Worm (Caenorhabditis elegans) whole organism, L3 larva: Measurements from ENCODE around the gene wrt-5.
A peak's percentile ranks its signal among the peaks of the same experiment; 100 is the strongest.

Experiments used
- R02D3.7 ChIP-seq: fragments of 150-350 bp; optimal IDR thresholded peaks from 2 replicates; lab custom pipeline; 2014; ENCODE audit warnings: missing biosample characterization, missing genetic modification characterization
- ZK546.5 ChIP-seq: sonication (generic microtip); optimal IDR thresholded peaks from 2 replicates; lab custom pipeline; 2017; ENCODE audit warnings: missing biosample characterization, missing genetic modification characterization
- aly-2 ChIP-seq: fragments of 150-350 bp; optimal IDR thresholded peaks from 2 replicates; lab custom pipeline; 2014; ENCODE audit warnings: missing biosample characterization, missing genetic modification characterization
- ama-1 ChIP-seq: fragments of 150-350 bp; optimal IDR thresholded peaks from 2 replicates; lab custom pipeline; 2018
- ceh-16 ChIP-seq: sonication (generic microtip); optimal IDR thresholded peaks from 2 replicates; lab custom pipeline; 2017; ENCODE audit warnings: missing biosample characterization, missing genetic modification characterization
- ceh-28 ChIP-seq: fragments of 150-350 bp; optimal IDR thresholded peaks from 2 replicates; lab custom pipeline; 2014; ENCODE audit warnings: missing biosample characterization, missing genetic modification reagents, missing genetic modification characterization
- ceh-82 ChIP-seq: fragments of 150-350 bp; optimal IDR thresholded peaks from 2 replicates; lab custom pipeline; 2014; ENCODE audit warnings: missing biosample characterization, missing genetic modification characterization
- ceh-9 ChIP-seq: sonication (generic microtip); optimal IDR thresholded peaks from 2 replicates; lab custom pipeline; 2018; ENCODE audit warnings: missing biosample characterization, missing genetic modification characterization
- daf-12 ChIP-seq: fragments of 150-350 bp; optimal IDR thresholded peaks from 2 replicates; lab custom pipeline; 2014; ENCODE audit warnings: missing biosample characterization, missing genetic modification reagents, missing genetic modification characterization
- egl-27 ChIP-seq: sonication (generic microtip); optimal IDR thresholded peaks from 4 replicates; lab custom pipeline; 2017; ENCODE audit warnings: missing biosample characterization, missing genetic modification reagents, missing genetic modification characterization
- egl-5 ChIP-seq: fragments of 150-350 bp; optimal IDR thresholded peaks from 2 replicates; lab custom pipeline; 2017; ENCODE audit warnings: missing biosample characterization, missing genetic modification reagents, missing genetic modification characterization, inconsistent platforms
- elt-1 ChIP-seq: fragments of 150-350 bp; optimal IDR thresholded peaks from 2 replicates; lab custom pipeline; 2014; ENCODE audit warnings: missing biosample characterization, missing genetic modification characterization
- elt-2 ChIP-seq: sonication (generic microtip); optimal IDR thresholded peaks from 2 replicates; lab custom pipeline; 2016; ENCODE audit warnings: missing genetic modification reagents, mild to moderate bottlenecking, missing genetic modification characterization, missing compliant biosample characterization
- elt-3 ChIP-seq, 3 experiments: fragments of 150-350 bp in 1 of 3; sonication (generic microtip) in 2 of 3; optimal IDR thresholded peaks; 2 replicates in 2 of 3; 4 replicates in 1 of 3; lab custom pipeline; 2014 to 2017; ENCODE audit warnings: missing biosample characterization in 3 of 3, missing genetic modification characterization in 3 of 3
- eor-1 ChIP-seq, 2 experiments: fragments of 150-350 bp; optimal IDR thresholded peaks; 2 replicates each; lab custom pipeline; 2014 to 2018; ENCODE audit warnings: missing biosample characterization in 2 of 2, missing genetic modification characterization in 2 of 2
- fkh-10 ChIP-seq: sonication (generic microtip); optimal IDR thresholded peaks from 2 replicates; lab custom pipeline; 2017; ENCODE audit warnings: missing biosample characterization, missing genetic modification reagents, missing genetic modification characterization
- fkh-2 ChIP-seq: fragments of 150-350 bp; optimal IDR thresholded peaks from 2 replicates; lab custom pipeline; 2014; ENCODE audit warnings: missing biosample characterization, missing genetic modification reagents, missing genetic modification characterization
- fos-1 ChIP-seq: fragments of 150-350 bp; optimal IDR thresholded peaks from 2 replicates; lab custom pipeline; 2014; ENCODE audit warnings: missing biosample characterization, missing genetic modification characterization
- hmg-11 ChIP-seq: sonication (generic microtip); optimal IDR thresholded peaks from 2 replicates; lab custom pipeline; 2016; ENCODE audit warnings: missing genetic modification characterization, missing compliant biosample characterization
- jun-1 ChIP-seq: fragments of 150-350 bp; optimal IDR thresholded peaks from 2 replicates; lab custom pipeline; 2014; ENCODE audit warnings: missing biosample characterization, missing genetic modification reagents, missing genetic modification characterization
- lin-15B ChIP-seq: fragments of 150-350 bp; optimal IDR thresholded peaks from 2 replicates; lab custom pipeline; 2014; ENCODE audit warnings: missing biosample characterization, missing genetic modification characterization
- lin-39 ChIP-seq: fragments of 150-350 bp; optimal IDR thresholded peaks from 2 replicates; lab custom pipeline; 2018; ENCODE audit warnings: missing biosample characterization, missing genetic modification reagents, missing genetic modification characterization
- lsy-12 ChIP-seq: sonication (generic microtip); optimal IDR thresholded peaks from 2 replicates; lab custom pipeline; 2016; ENCODE audit warnings: mild to moderate bottlenecking, missing genetic modification characterization, missing compliant biosample characterization
- mdl-1 ChIP-seq: fragments of 150-350 bp; optimal IDR thresholded peaks from 2 replicates; lab custom pipeline; 2014; ENCODE audit warnings: missing biosample characterization, missing genetic modification characterization
- mml-1 ChIP-seq: fragments of 150-350 bp; sonication (generic microtip); optimal IDR thresholded peaks from 3 replicates; lab custom pipeline; 2014; ENCODE audit warnings: missing biosample characterization, missing genetic modification characterization
- nfya-1 ChIP-seq: sonication (generic microtip); optimal IDR thresholded peaks from 2 replicates; lab custom pipeline; 2017; ENCODE audit warnings: missing genetic modification characterization, mild to moderate bottlenecking, missing compliant biosample characterization, antibody characterized with exemption, moderate library complexity; ENCODE audit not compliant: insufficient read depth
- nhr-11 ChIP-seq: fragments of 150-350 bp; optimal IDR thresholded peaks from 2 replicates; lab custom pipeline; 2014; ENCODE audit warnings: missing biosample characterization, missing genetic modification characterization
- nhr-12 ChIP-seq: fragments of 150-350 bp; optimal IDR thresholded peaks from 2 replicates; lab custom pipeline; 2014; ENCODE audit warnings: missing biosample characterization, missing genetic modification characterization
- nhr-23 ChIP-seq: fragments of 150-350 bp; optimal IDR thresholded peaks from 2 replicates; lab custom pipeline; 2014; ENCODE audit warnings: missing biosample characterization, missing genetic modification reagents, missing genetic modification characterization
- nhr-237 ChIP-seq: fragments of 150-350 bp; optimal IDR thresholded peaks from 2 replicates; lab custom pipeline; 2014; ENCODE audit warnings: missing biosample characterization, missing genetic modification characterization
- nhr-25 ChIP-seq: sonication (generic microtip); optimal IDR thresholded peaks from 2 replicates; lab custom pipeline; 2017; ENCODE audit warnings: missing biosample characterization, missing genetic modification characterization
- nhr-28 ChIP-seq: fragments of 150-350 bp; optimal IDR thresholded peaks from 2 replicates; lab custom pipeline; 2014; ENCODE audit warnings: missing biosample characterization, missing genetic modification characterization
- nhr-43 ChIP-seq: sonication (generic microtip); optimal IDR thresholded peaks from 2 replicates; lab custom pipeline; 2016; ENCODE audit warnings: mild to moderate bottlenecking, missing genetic modification characterization, missing compliant biosample characterization; ENCODE audit not compliant: poor library complexity, severe bottlenecking
- nhr-67 ChIP-seq: fragments of 150-350 bp; optimal IDR thresholded peaks from 2 replicates; lab custom pipeline; 2014; ENCODE audit warnings: missing biosample characterization, missing genetic modification characterization
- nhr-76 ChIP-seq: fragments of 150-350 bp; sonication (generic microtip); optimal IDR thresholded peaks from 5 replicates; lab custom pipeline; 2014; ENCODE audit warnings: missing biosample characterization, missing genetic modification characterization
- nhr-77 ChIP-seq: fragments of 150-350 bp; optimal IDR thresholded peaks from 2 replicates; lab custom pipeline; 2014; ENCODE audit warnings: missing biosample characterization, missing genetic modification characterization
- pha-4 ChIP-seq: fragments of 150-350 bp; optimal IDR thresholded peaks from 2 replicates; lab custom pipeline; 2014; ENCODE audit warnings: missing biosample characterization, missing genetic modification reagents, missing genetic modification characterization
- pqm-1 ChIP-seq: fragments of 150-350 bp; optimal IDR thresholded peaks from 2 replicates; lab custom pipeline; 2017; ENCODE audit warnings: missing biosample characterization, missing genetic modification characterization, inconsistent platforms
- sea-2 ChIP-seq: fragments of 150-350 bp; sonication (generic microtip); optimal IDR thresholded peaks from 4 replicates; lab custom pipeline; 2014; ENCODE audit warnings: missing biosample characterization, missing genetic modification reagents, missing genetic modification characterization
- skn-1 ChIP-seq: fragments of 150-350 bp; optimal IDR thresholded peaks from 2 replicates; lab custom pipeline; 2014; ENCODE audit warnings: missing biosample characterization, missing genetic modification characterization
- snpc-4 ChIP-seq: fragments of 150-350 bp; optimal IDR thresholded peaks from 2 replicates; lab custom pipeline; 2014; ENCODE audit warnings: missing biosample characterization, missing genetic modification characterization
- tbx-2 ChIP-seq: sonication (generic microtip); optimal IDR thresholded peaks from 2 replicates; lab custom pipeline; 2016; ENCODE audit warnings: mild to moderate bottlenecking, missing genetic modification characterization, missing compliant biosample characterization
- unc-39 ChIP-seq: sonication (generic microtip); optimal IDR thresholded peaks from 4 replicates; lab custom pipeline; 2017; ENCODE audit warnings: missing biosample characterization, missing genetic modification characterization
- unc-62 ChIP-seq: fragments of 150-350 bp; sonication (generic microtip); optimal IDR thresholded peaks from 4 replicates; lab custom pipeline; 2014; ENCODE audit warnings: missing biosample characterization, missing genetic modification reagents, missing genetic modification characterization
- zag-1 ChIP-seq: fragments of 150-350 bp; optimal IDR thresholded peaks from 2 replicates; lab custom pipeline; 2014; ENCODE audit warnings: missing biosample characterization, missing genetic modification characterization
- ztf-11 ChIP-seq: fragments of 150-350 bp; optimal IDR thresholded peaks from 2 replicates; lab custom pipeline; 2014; ENCODE audit warnings: missing biosample characterization, missing genetic modification characterization
- ztf-4 ChIP-seq: fragments of 150-350 bp; optimal IDR thresholded peaks from 2 replicates; lab custom pipeline; 2014; ENCODE audit warnings: missing biosample characterization, missing genetic modification characterization

wrt-5 gene

DNA sequence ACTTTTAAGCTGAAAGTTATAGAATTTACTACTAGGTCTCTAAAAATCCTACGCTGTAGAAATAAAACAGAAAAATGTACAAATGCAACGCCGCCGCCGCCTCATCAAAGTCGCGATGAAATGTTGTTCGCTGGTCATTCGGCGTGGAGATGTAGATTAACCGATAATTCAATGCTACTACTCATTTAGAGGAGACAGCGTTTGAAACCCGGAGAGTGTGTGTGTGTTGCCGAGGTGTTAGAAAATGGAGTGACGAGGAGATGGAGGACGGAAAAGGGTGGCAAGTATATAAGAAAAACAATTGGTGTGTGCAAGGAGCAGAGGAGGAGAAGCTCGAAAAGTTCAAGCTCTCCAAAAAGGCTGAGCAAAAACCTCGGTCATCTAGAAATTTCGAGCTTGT lies 835 bp upstream of the wrt-5 start:
- TF ChIP-seq fkh-10 (GFP tag; lab: Kevin White, UChicago), result no peak
- TF ChIP-seq mml-1 (tag; lab: Kevin White, UChicago), result no peak
- no peak for TF ChIP-seq nhr-43 (tag; lab: Kevin White, UChicago)
- no peak for TF ChIP-seq daf-12 (tag; lab: Kevin White, UChicago)
- TF ChIP-seq elt-1, result no peak
- TF ChIP-seq tbx-2 (tag; lab: Kevin White, UChicago), result no peak
- no peak for TF ChIP-seq lin-39 (tag; lab: Kevin White, UChicago)
- no peak for TF ChIP-seq ceh-82 (tag; lab: Kevin White, UChicago)

DNA sequence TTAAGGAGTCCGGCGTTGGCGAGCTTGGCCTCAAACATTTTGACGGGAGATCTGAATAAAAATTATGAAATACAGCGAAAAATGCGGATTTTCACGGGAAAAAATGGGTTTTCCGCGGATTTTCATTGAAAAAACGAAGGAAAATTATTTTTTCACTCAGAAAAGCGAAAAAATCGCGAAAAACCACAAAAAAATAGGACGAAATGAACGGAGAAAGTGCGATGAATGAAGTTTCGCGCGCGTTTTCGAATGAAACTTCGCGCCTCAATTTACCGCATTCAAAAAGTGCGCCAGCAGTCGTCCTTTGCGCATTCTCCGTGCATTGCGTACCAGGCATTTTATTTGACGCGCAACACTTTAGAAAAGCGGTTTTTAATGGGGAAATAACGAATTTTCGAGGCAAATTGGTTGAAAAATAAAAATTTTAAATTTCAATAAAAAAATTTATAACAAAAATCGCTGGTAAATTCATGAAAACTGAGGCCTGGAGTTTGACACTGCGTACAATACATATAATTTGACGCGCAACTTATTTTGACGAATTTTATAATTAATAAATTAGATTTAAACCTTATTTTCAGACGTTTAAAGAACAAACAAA lies 1.9 kb downstream of the wrt-5 start, which contains the start of gene pcn-1:
TSS of gene pcn-1 (minus strand) at position 51 of the 601 bp plus-strand sequence.
- TF ChIP-seq ztf-11 (tag; lab: Kevin White, UChicago), result no peak
- TF ChIP-seq elt-2 (tag; lab: Kevin White, UChicago), result peak; percentile 69
- TF ChIP-seq tbx-2 (tag; lab: Kevin White, UChicago), result peak; percentile 94
- no peak for TF ChIP-seq nhr-12 (tag; lab: Kevin White, UChicago)
- peak; percentile 95 for TF ChIP-seq lsy-12 (tag; lab: Kevin White, UChicago)
- TF ChIP-seq ZK546.5 (tag; lab: Kevin White, UChicago), result peak; percentile 56
- TF ChIP-seq nfya-1 (tag; lab: Kevin White, UChicago), result peak; percentile 93
- no peak for TF ChIP-seq fkh-2 (tag; lab: Kevin White, UChicago)
- TF ChIP-seq nhr-23 (tag; lab: Kevin White, UChicago), result peak; percentile 93
- TF ChIP-seq unc-62 (GFP tag; lab: Kevin White, UChicago), result peak; percentile 22
- TF ChIP-seq unc-39, result no peak
- peak; percentile 89 for TF ChIP-seq skn-1 (tag; lab: Kevin White, UChicago)
- TF ChIP-seq lin-15B (tag; lab: Kevin White, UChicago), result peak; percentile 95
- TF ChIP-seq ceh-82 (tag; lab: Kevin White, UChicago), result peak; percentile 65
- no peak for TF ChIP-seq sea-2
- no peak for TF ChIP-seq nhr-67 (tag; lab: Kevin White, UChicago)
- peak; percentile 61 for TF ChIP-seq egl-5
- no peak for TF ChIP-seq ceh-9 (tag; lab: Kevin White, UChicago)
- peak; percentile 51 for TF ChIP-seq nhr-77 (tag; lab: Kevin White, UChicago)
- peak; percentile 92 for TF ChIP-seq nhr-43 (tag; lab: Kevin White, UChicago)
- TF ChIP-seq mdl-1, result no peak
- peak; percentile 80 for TF ChIP-seq lin-39 (tag; lab: Kevin White, UChicago)
- peak; percentile 60 for TF ChIP-seq ama-1
- no peak for TF ChIP-seq nhr-76 (tag; lab: Kevin White, UChicago)
- TF ChIP-seq jun-1, result peak; percentile 85
- peak; percentile 80 for TF ChIP-seq fkh-10 (GFP tag; lab: Kevin White, UChicago)
- no peak for TF ChIP-seq mml-1 (tag; lab: Kevin White, UChicago)
- peak; percentile 25 for TF ChIP-seq fos-1 (tag; lab: Kevin White, UChicago)
- TF ChIP-seq nhr-28 (tag; lab: Kevin White, UChicago), result peak; percentile 6
- TF ChIP-seq snpc-4 (tag; lab: Kevin White, UChicago), result peak; percentile 87
- TF ChIP-seq R02D3.7 (tag; lab: Kevin White, UChicago), result peak; percentile 74
- TF ChIP-seq ceh-28 (tag; lab: Kevin White, UChicago), result peak; percentile 82
- TF ChIP-seq elt-1, result peak; percentile 26
- TF ChIP-seq egl-27, result peak; percentile 47
- peak; percentile 44 for TF ChIP-seq pqm-1 (tag; lab: Kevin White, UChicago)
- TF ChIP-seq zag-1 (tag; lab: Kevin White, UChicago), result no peak
- TF ChIP-seq hmg-11 (tag; lab: Kevin White, UChicago), result peak; percentile 70
- TF ChIP-seq eor-1 (tag; optimal IDR thresholded peaks at IDR 0.05; lab: Kevin White, UChicago), result no peak
- no peak for TF ChIP-seq nhr-237 (tag; lab: Kevin White, UChicago)
- peak; percentile 28 for TF ChIP-seq nhr-11
- no peak for TF ChIP-seq ceh-16 (tag; lab: Kevin White, UChicago)
- no peak for TF ChIP-seq aly-2 (tag; lab: Kevin White, UChicago)
- peak; percentile 6 for TF ChIP-seq ztf-4 (tag; lab: Kevin White, UChicago)
- peak; percentile 94 for TF ChIP-seq nhr-25 (tag; lab: Kevin White, UChicago)
- no peak for TF ChIP-seq daf-12 (tag; lab: Kevin White, UChicago)
- peak in 1 of 3 experiments; percentile 35 for TF ChIP-seq elt-3 (tag; optimal IDR thresholded peaks at IDR 0.05; lab: Kevin White, UChicago)
- peak; percentile 93 for TF ChIP-seq pha-4 (tag; lab: Kevin White, UChicago)
